Worm (Caenorhabditis elegans): ENCODE measurements around the gene Y41G9A.17.

DNA sequence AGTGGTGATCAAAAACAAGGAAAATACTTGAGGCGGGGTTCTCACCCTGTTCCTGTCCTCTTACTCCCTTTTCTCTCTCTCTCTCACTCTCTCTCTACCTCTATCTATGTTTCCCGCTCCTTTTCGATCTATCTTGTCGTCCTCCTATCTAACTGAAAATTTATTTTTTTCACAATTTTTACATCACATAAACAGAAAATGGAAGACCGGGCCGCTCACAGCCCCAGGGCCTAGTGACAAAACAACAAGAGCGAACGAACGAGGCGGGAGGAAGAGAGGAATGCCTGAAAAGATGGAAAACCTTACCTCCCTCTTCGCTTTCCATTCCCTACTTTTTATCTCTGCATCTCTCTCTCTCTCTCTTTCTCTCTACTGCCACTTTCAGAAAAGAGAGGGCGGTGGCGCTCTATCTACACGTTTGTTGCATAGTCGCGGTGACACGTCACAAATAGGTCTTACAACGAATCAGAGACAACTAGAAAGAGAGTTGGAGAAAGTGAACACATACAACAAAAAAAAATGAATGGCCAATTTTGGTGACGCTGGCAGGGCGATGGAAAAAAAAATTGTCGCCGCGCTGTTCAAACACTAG is 28.7 kb downstream of the Y41G9A.17 start:
- no peak for TF ChIP-seq W03F9.2 (tag; optimal IDR thresholded peaks at IDR 0.05)
- TF ChIP-seq him-1 (tag; optimal IDR thresholded peaks at IDR 0.05): no peak
- no peak for TF ChIP-seq dao-5 (tag; optimal IDR thresholded peaks at IDR 0.05)
